Worm (Caenorhabditis elegans) whole organism, L1 larva: ENCODE measurements around the gene H35B03.2.

ENCODE experiments used
- aly-2 ChIP-seq: fragments of 150-350 bp; optimal IDR thresholded peaks from 2 replicates; lab custom pipeline; 2014; ENCODE audit warnings: missing biosample characterization, missing genetic modification characterization
- ceh-90 ChIP-seq: sonication (generic microtip); optimal IDR thresholded peaks from 2 replicates; lab custom pipeline; 2016; ENCODE audit warnings: missing genetic modification characterization, missing compliant biosample characterization
- dsc-1 ChIP-seq: sonication (generic microtip); optimal IDR thresholded peaks from 2 replicates; lab custom pipeline; 2016; ENCODE audit warnings: mild to moderate bottlenecking, missing genetic modification characterization, missing compliant biosample characterization
- lin-39 ChIP-seq: fragments of 150-350 bp; optimal IDR thresholded peaks from 2 replicates; lab custom pipeline; 2014; ENCODE audit warnings: missing biosample characterization, missing genetic modification reagents, missing genetic modification characterization
- mdl-1 ChIP-seq, 2 experiments: fragments of 150-350 bp; optimal IDR thresholded peaks; 2 replicates each; lab custom pipeline; 2014 to 2017; ENCODE audit warnings: missing biosample characterization in 2 of 2, missing genetic modification characterization in 2 of 2, inconsistent platforms in 1 of 2
- nhr-12 ChIP-seq: sonication (generic microtip); optimal IDR thresholded peaks from 2 replicates; lab custom pipeline; 2017; ENCODE audit warnings: missing biosample characterization, missing genetic modification characterization
- nhr-20 ChIP-seq: sonication (generic microtip); optimal IDR thresholded peaks from 2 replicates; lab custom pipeline; 2016; ENCODE audit warnings: mild to moderate bottlenecking, missing genetic modification characterization, missing compliant biosample characterization
- nhr-28 ChIP-seq: fragments of 150-350 bp; optimal IDR thresholded peaks from 2 replicates; lab custom pipeline; 2014; ENCODE audit warnings: missing biosample characterization, missing genetic modification characterization
- nhr-71 ChIP-seq: sonication (generic microtip); optimal IDR thresholded peaks from 2 replicates; lab custom pipeline; 2016; ENCODE audit warnings: mild to moderate bottlenecking, missing genetic modification characterization, moderate library complexity, missing compliant biosample characterization
- pax-3 ChIP-seq: fragments of 200-800 bp; sonication (Bioruptor generic); optimal IDR thresholded peaks from 2 replicates; lab custom pipeline; 2018; ENCODE audit warnings: mild to moderate bottlenecking, missing genetic modification characterization, moderate library complexity, missing compliant biosample characterization
- snpc-4 ChIP-seq: fragments of 150-350 bp; optimal IDR thresholded peaks from 2 replicates; lab custom pipeline; 2014; ENCODE audit warnings: missing biosample characterization, missing genetic modification characterization
- sup-37 ChIP-seq: fragments of 200-800 bp; sonication (Bioruptor generic); optimal IDR thresholded peaks from 2 replicates; lab custom pipeline; 2018; ENCODE audit warnings: mild to moderate bottlenecking, missing genetic modification characterization, missing compliant biosample characterization

- TF ChIP-seq sup-37 (GFP tag; lab: Kevin White, UChicago) (no peak), aly-2 (no peak), snpc-4 (tag; lab: Kevin White, UChicago) (no peak), nhr-20 (tag; lab: Kevin White, UChicago) (no peak), lin-39 (no peak), nhr-12 (no peak), dsc-1 (no peak), nhr-71 (tag; lab: Kevin White, UChicago) (no peak), ceh-90 (tag; lab: Kevin White, UChicago) (no peak), nhr-28 (tag; lab: Kevin White, UChicago) (no peak), mdl-1 (tag; optimal IDR thresholded peaks at IDR 0.05; lab: Kevin White, UChicago) (no peak), pax-3 (no peak)
These were observed 3.2 kb upstream of the H35B03.2 start, which contains the start of gene cpg-18 for ce11 chrIV:5734720-5735119.
